Fruit fly (Drosophila melanogaster) whole organism, embryonic: ENCODE measurements around the gene pont.

Source experiments
- Atf-2 ChIP-seq: fragments of 200-800 bp; sonication (Bioruptor generic); optimal IDR thresholded peaks from 2 replicates; lab custom pipeline; 2016; ENCODE audit warnings: missing biosample characterization, missing genetic modification characterization
- CG12659 ChIP-seq: fragments of 200-800 bp; sonication (Bioruptor generic); optimal IDR thresholded peaks from 3 replicates; lab custom pipeline; 2017; ENCODE audit warnings: mild to moderate bottlenecking, missing biosample characterization, missing genetic modification reagents, missing genetic modification characterization
- CG13894 ChIP-seq: fragments of 200-800 bp; sonication (Bioruptor generic); optimal IDR thresholded peaks from 3 replicates; lab custom pipeline; 2018; ENCODE audit warnings: missing biosample characterization, mild to moderate bottlenecking, missing genetic modification characterization, moderate library complexity
- CG14050 ChIP-seq: fragments of 200-800 bp; sonication (Bioruptor generic); IDR thresholded peaks from 3 replicates; pipeline ENCODE4 v1.3.6; 2022; ENCODE audit warnings: missing biosample characterization, missing genetic modification characterization
- CG17385 ChIP-seq: fragments of 200-800 bp; sonication (Bioruptor generic); optimal IDR thresholded peaks from 3 replicates; lab custom pipeline; 2018; ENCODE audit warnings: missing biosample characterization, mild to moderate bottlenecking, missing genetic modification characterization
- CG18011 ChIP-seq: fragments of 200-800 bp; sonication (Bioruptor generic); optimal IDR thresholded peaks from 2 replicates; lab custom pipeline; 2017; ENCODE audit warnings: missing biosample characterization, missing genetic modification characterization, mild to moderate bottlenecking, moderate library complexity, missing genotype
- CG2116 ChIP-seq: fragments of 200-800 bp; sonication (Bioruptor generic); optimal IDR thresholded peaks from 3 replicates; lab custom pipeline; 2018; ENCODE audit warnings: missing biosample characterization, mild to moderate bottlenecking, missing genetic modification characterization
- CG3065 ChIP-seq: fragments of 200-800 bp; sonication (Bioruptor generic); optimal IDR thresholded peaks from 2 replicates; lab custom pipeline; 2016; ENCODE audit warnings: missing biosample characterization, missing genetic modification characterization
- CG33557 ChIP-seq: fragments of 200-800 bp; sonication (Bioruptor generic); optimal IDR thresholded peaks from 2 replicates; lab custom pipeline; 2019; ENCODE audit warnings: missing biosample characterization, mild to moderate bottlenecking, missing genetic modification characterization, moderate library complexity
- CG3838 ChIP-seq: fragments of 200-800 bp; sonication (Bioruptor generic); optimal IDR thresholded peaks from 3 replicates; lab custom pipeline; 2016; ENCODE audit warnings: missing biosample characterization, missing genetic modification characterization
- CG3847 ChIP-seq: fragments of 200-800 bp; sonication (Bioruptor generic); IDR thresholded peaks from 2 replicates; pipeline ENCODE4 v1.3.6; 2022; ENCODE audit warnings: missing biosample characterization, missing genetic modification characterization
- CG4404 ChIP-seq: fragments of 200-800 bp; sonication (Bioruptor generic); IDR thresholded peaks from 2 replicates; pipeline ENCODE4 v1.3.6; 2022; ENCODE audit warnings: missing biosample characterization, missing genetic modification characterization
- CG4707 ChIP-seq: fragments of 200-800 bp; sonication (Bioruptor generic); optimal IDR thresholded peaks from 2 replicates; lab custom pipeline; 2018; ENCODE audit warnings: missing biosample characterization, mild to moderate bottlenecking, missing genetic modification characterization, moderate library complexity
- CG6272 ChIP-seq: fragments of 200-800 bp; sonication (Bioruptor generic); IDR thresholded peaks from 2 replicates; pipeline ENCODE4 v1.3.6; 2022; ENCODE audit warnings: missing biosample characterization, missing genetic modification characterization
- CG9215 ChIP-seq: fragments of 200-800 bp; sonication (Bioruptor generic); IDR thresholded peaks from 2 replicates; pipeline ENCODE4 v1.3.6; 2022; ENCODE audit warnings: missing biosample characterization, missing genetic modification characterization
- CG9437 ChIP-seq: fragments of 200-800 bp; sonication (Bioruptor generic); optimal IDR thresholded peaks from 2 replicates; lab custom pipeline; 2018; ENCODE audit warnings: missing biosample characterization, mild to moderate bottlenecking, missing genetic modification characterization
- CG9727 ChIP-seq: fragments of 200-800 bp; sonication (Bioruptor generic); optimal IDR thresholded peaks from 3 replicates; lab custom pipeline; 2017; ENCODE audit warnings: missing biosample characterization, mild to moderate bottlenecking, missing genetic modification characterization
- CoRest ChIP-seq: fragments of 200-800 bp; sonication (Bioruptor generic); optimal IDR thresholded peaks from 3 replicates; lab custom pipeline; 2018; ENCODE audit warnings: missing biosample characterization, mild to moderate bottlenecking, missing genetic modification characterization, moderate library complexity
- CrebB ChIP-seq: fragments of 200-800 bp; sonication (Bioruptor generic); optimal IDR thresholded peaks from 3 replicates; lab custom pipeline; 2018; ENCODE audit warnings: missing biosample characterization, mild to moderate bottlenecking, missing genetic modification characterization
- Ets65A ChIP-seq: fragments of 200-800 bp; sonication (Bioruptor generic); peaks from one replicate; lab custom pipeline; 2016; ENCODE audit warnings: missing biosample characterization, missing genetic modification characterization
- Ets97D ChIP-seq: fragments of 200-800 bp; sonication (Bioruptor generic); optimal IDR thresholded peaks from 3 replicates; lab custom pipeline; 2016; ENCODE audit warnings: missing biosample characterization, missing genetic modification characterization
- Hmr ChIP-seq: fragments of 200-800 bp; sonication (Bioruptor generic); optimal IDR thresholded peaks from 3 replicates; lab custom pipeline; 2017; ENCODE audit warnings: mild to moderate bottlenecking, missing biosample characterization, missing genetic modification reagents, missing genetic modification characterization
- Hr39 ChIP-seq: fragments of >200 bp; optimal IDR thresholded peaks from 2 replicates; lab custom pipeline; 2017
- Hr51 ChIP-seq, 2 experiments: fragments of 200-800 bp; sonication (Bioruptor generic); optimal IDR thresholded peaks; 2 replicates in 1 of 2; 3 replicates in 1 of 2; lab custom pipeline; 2016 to 2018; ENCODE audit warnings: missing biosample characterization in 2 of 2, missing genetic modification characterization in 2 of 2, mild to moderate bottlenecking in 1 of 2, moderate library complexity in 1 of 2
- Lhr ChIP-seq: fragments of 200-800 bp; sonication (Bioruptor generic); optimal IDR thresholded peaks from 3 replicates; lab custom pipeline; 2017; ENCODE audit warnings: mild to moderate bottlenecking, missing biosample characterization, missing genetic modification reagents, missing genetic modification characterization
- Scr ChIP-seq: fragments of 200-800 bp; sonication (Bioruptor generic); IDR thresholded peaks from 2 replicates; pipeline ENCODE4 v1.3.6; 2022; ENCODE audit warnings: missing biosample characterization, missing genetic modification characterization; ENCODE audit not compliant: partially characterized antibody
- Side ChIP-seq: fragments of 200-800 bp; sonication (Bioruptor generic); optimal IDR thresholded peaks from 2 replicates; lab custom pipeline; 2016; ENCODE audit warnings: missing biosample characterization, missing genetic modification characterization
- chm ChIP-seq: fragments of 200-800 bp; sonication (Bioruptor generic); IDR thresholded peaks from 2 replicates; pipeline ENCODE4 v1.3.6; 2022; ENCODE audit warnings: missing biosample characterization, missing genetic modification characterization
- crc ChIP-seq: fragments of 200-800 bp; sonication (Bioruptor generic); optimal IDR thresholded peaks from 2 replicates; lab custom pipeline; 2016; ENCODE audit warnings: missing biosample characterization, missing genetic modification characterization
- emc ChIP-seq: fragments of 200-800 bp; sonication (Bioruptor generic); optimal IDR thresholded peaks from 2 replicates; lab custom pipeline; 2016; ENCODE audit warnings: missing biosample characterization, missing genetic modification characterization
- esg ChIP-seq: fragments of 200-800 bp; sonication (Bioruptor generic); conservative IDR thresholded peaks from 2 replicates; pipeline ENCODE4 v1.3.6; 2022; ENCODE audit warnings: missing biosample characterization, missing genetic modification characterization
- exex ChIP-seq: fragments of 200-800 bp; sonication (Bioruptor generic); optimal IDR thresholded peaks from 4 replicates; lab custom pipeline; 2018; ENCODE audit warnings: missing biosample characterization, mild to moderate bottlenecking, missing genetic modification characterization, moderate library complexity
- gfzf ChIP-seq: fragments of 200-800 bp; sonication (Bioruptor generic); optimal IDR thresholded peaks from 2 replicates; lab custom pipeline; 2016; ENCODE audit warnings: missing biosample characterization, mild to moderate bottlenecking, missing genetic modification characterization, moderate library complexity
- grau ChIP-seq: fragments of 200-800 bp; optimal IDR thresholded peaks from 3 replicates; lab custom pipeline; 2019; ENCODE audit warnings: missing biosample characterization, mild to moderate bottlenecking, missing genetic modification characterization, moderate library complexity
- her ChIP-seq: fragments of 200-800 bp; sonication (Bioruptor generic); optimal IDR thresholded peaks from 2 replicates; lab custom pipeline; 2016; ENCODE audit warnings: missing biosample characterization, missing genetic modification characterization
- jigr1 ChIP-seq: fragments of 200-800 bp; sonication (Bioruptor generic); IDR thresholded peaks from 3 replicates; pipeline ENCODE4 v1.3.6; 2022; ENCODE audit warnings: missing biosample characterization, missing genetic modification characterization
- mld ChIP-seq: fragments of 200-800 bp; sonication (Bioruptor generic); IDR thresholded peaks from 3 replicates; pipeline ENCODE4 v1.3.6; 2022; ENCODE audit warnings: missing biosample characterization, missing genetic modification characterization; ENCODE audit not compliant: partially characterized antibody
- otp ChIP-seq: fragments of 200-800 bp; sonication (Bioruptor generic); IDR thresholded peaks from 3 replicates; pipeline ENCODE4, ENCODE4 v1.3.6; 2022; ENCODE audit warnings: missing biosample characterization, missing genetic modification characterization
- peb ChIP-seq: fragments of 200-800 bp; sonication (Bioruptor generic); IDR thresholded peaks from 2 replicates; pipeline ENCODE4 v1.3.6; 2022; ENCODE audit warnings: missing biosample characterization, missing genetic modification characterization
- pfk ChIP-seq: fragments of 200-800 bp; sonication (Bioruptor generic); optimal IDR thresholded peaks from 2 replicates; lab custom pipeline; 2018; ENCODE audit warnings: missing biosample characterization, mild to moderate bottlenecking, missing genetic modification characterization, moderate library complexity
- pita ChIP-seq: fragments of 200-800 bp; sonication (Bioruptor generic); optimal IDR thresholded peaks from 2 replicates; lab custom pipeline; 2017; ENCODE audit warnings: missing biosample characterization, mild to moderate bottlenecking, missing genetic modification characterization
- pnt ChIP-seq: fragments of 200-800 bp; sonication (Bioruptor generic); optimal IDR thresholded peaks from 3 replicates; lab custom pipeline; 2016; ENCODE audit warnings: missing biosample characterization, missing genetic modification characterization
- repo ChIP-seq: fragments of 200-800 bp; sonication (Bioruptor generic); optimal IDR thresholded peaks from 2 replicates; lab custom pipeline; 2016; ENCODE audit warnings: missing biosample characterization, missing genetic modification characterization
- rib ChIP-seq: fragments of 200-800 bp; sonication (Bioruptor generic); IDR thresholded peaks from 2 replicates; pipeline ENCODE4 v1.3.6; 2022; ENCODE audit warnings: missing biosample characterization, missing genetic modification characterization
- run ChIP-seq: fragments of 200-800 bp; sonication (Bioruptor generic); optimal IDR thresholded peaks from 3 replicates; lab custom pipeline; 2018; ENCODE audit warnings: missing biosample characterization, mild to moderate bottlenecking, missing genetic modification characterization
- sd ChIP-seq: fragments of 200-800 bp; sonication (Bioruptor generic); optimal IDR thresholded peaks from 3 replicates; lab custom pipeline; 2018; ENCODE audit warnings: missing biosample characterization, mild to moderate bottlenecking, missing genetic modification characterization, moderate library complexity
- sim ChIP-seq: fragments of 200-800 bp; sonication (Bioruptor generic); IDR thresholded peaks from 2 replicates; pipeline ENCODE4 v1.3.6; 2022; ENCODE audit warnings: missing biosample characterization, missing genetic modification characterization
- sob ChIP-seq: fragments of 200-800 bp; sonication (Bioruptor generic); IDR thresholded peaks from 2 replicates; pipeline ENCODE4 v1.3.6; 2022; ENCODE audit warnings: missing biosample characterization, missing genetic modification characterization
- sr ChIP-seq: fragments of 200-800 bp; sonication (Bioruptor generic); IDR thresholded peaks from 3 replicates; pipeline ENCODE4 v1.3.6; 2022; ENCODE audit warnings: missing biosample characterization, missing genetic modification characterization
- zfh1 ChIP-seq: fragments of 200-800 bp; sonication (Bioruptor generic); IDR thresholded peaks from 3 replicates; pipeline ENCODE4 v1.3.6; 2022; ENCODE audit warnings: missing biosample characterization, missing genetic modification characterization

pont gene

DNA sequence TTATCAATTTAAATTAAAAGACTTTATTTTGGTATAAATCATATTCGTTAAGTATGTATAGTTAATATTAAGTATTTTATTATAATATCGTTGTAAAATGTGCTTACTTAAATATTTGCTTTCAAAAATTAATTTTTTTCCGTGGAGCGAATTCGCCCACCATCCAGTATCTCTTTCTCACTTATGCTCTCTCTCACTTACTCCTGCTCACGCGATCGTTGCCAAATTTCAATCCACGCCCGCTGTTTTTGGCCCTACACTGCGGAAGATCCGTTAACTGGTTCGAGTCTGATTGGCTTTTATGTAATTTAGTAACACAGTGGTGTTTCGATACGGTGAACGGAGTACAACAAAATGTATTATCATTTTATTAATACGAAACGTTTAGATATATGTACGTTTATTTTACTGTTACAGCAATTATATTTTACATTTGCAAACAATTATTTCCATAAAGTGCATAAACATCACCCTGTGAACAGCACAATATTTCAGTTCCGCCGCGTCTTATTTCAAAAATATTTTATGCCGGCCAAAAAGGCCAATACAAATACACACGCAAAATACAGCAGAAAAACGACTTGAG lies 3.7 kb downstream of the pont start (continued):
- peak; percentile 41 for TF ChIP-seq sd (tag; lab: Kevin White, UChicago)
- peak; percentile 81 for TF ChIP-seq CG9215 (GFP tag; lab: Robert Waterston, UW)
- TF ChIP-seq rib (GFP tag; lab: Robert Waterston, UW), result peak; percentile 90
- no peak for TF ChIP-seq CG4707 (GFP tag; lab: Kevin White, UChicago)
- no peak for TF ChIP-seq run (tag; lab: Kevin White, UChicago)
- no peak for TF ChIP-seq pita (GFP tag; lab: Kevin White, UChicago)
- peak in 1 of 2 experiments; percentile 61 for TF ChIP-seq Hr51 (GFP tag; optimal IDR thresholded peaks at IDR 0.05; lab: Kevin White, UChicago)
- TF ChIP-seq Ets65A (GFP tag; lab: Kevin White, UChicago), result peak; percentile 73
- TF ChIP-seq exex (tag; lab: Kevin White, UChicago), result peak; percentile 12
- TF ChIP-seq crc, result peak; percentile 9
- no peak for TF ChIP-seq emc (GFP tag; lab: Kevin White, UChicago)
- TF ChIP-seq repo (GFP tag; lab: Kevin White, UChicago), result no peak
- peak; percentile 54; the same call in 1 of the 3 replicates for TF ChIP-seq otp (GFP tag; lab: Robert Waterston, UW)
- no peak for TF ChIP-seq Hr39 (lab: Kevin White, UChicago)
- TF ChIP-seq her, result no peak
- TF ChIP-seq CG9727 (GFP tag; lab: Kevin White, UChicago), result peak; percentile 51
- TF ChIP-seq Hmr (GFP tag; lab: Kevin White, UChicago), result peak; percentile 73
- peak; percentile 7 for TF ChIP-seq CG2116 (GFP tag; lab: Kevin White, UChicago)
- TF ChIP-seq esg (GFP tag; lab: Robert Waterston, UW), result peak; percentile 46; the same call in 1 of the 2 replicates
- TF ChIP-seq Ets97D (GFP tag; lab: Kevin White, UChicago), result peak; percentile 27
- TF ChIP-seq jigr1 (GFP tag; lab: Robert Waterston, UW), result no peak
- no peak for TF ChIP-seq CG18011 (GFP tag; lab: Kevin White, UChicago)
- no peak; the same call in 2 of the 3 replicates for TF ChIP-seq CG14050 (GFP tag; lab: Robert Waterston, UW)
- TF ChIP-seq zfh1 (GFP tag; lab: Robert Waterston, UW), result no peak
- TF ChIP-seq Atf-2, result no peak
- peak; percentile 25 for TF ChIP-seq CG3065 (GFP tag; lab: Kevin White, UChicago)
- no peak for TF ChIP-seq CG3838 (GFP tag; lab: Kevin White, UChicago)
- TF ChIP-seq sim (GFP tag; lab: Robert Waterston, UW), result no peak
- TF ChIP-seq CG4404 (GFP tag; lab: Robert Waterston, UW), result peak; percentile 26; the same call in 1 of the 2 replicates
- TF ChIP-seq CG6272, result peak; percentile 53; the same call in 1 of the 2 replicates
- no peak for TF ChIP-seq Side (GFP tag; lab: Kevin White, UChicago)
- TF ChIP-seq CoRest, result peak; percentile 57
- no peak for TF ChIP-seq gfzf
- TF ChIP-seq mld (GFP tag; lab: Robert Waterston, UW), result no peak
- TF ChIP-seq grau, result peak; percentile 90
- no peak for TF ChIP-seq pnt (GFP tag; lab: Kevin White, UChicago)
- TF ChIP-seq CG33557 (GFP tag; lab: Kevin White, UChicago), result no peak
- TF ChIP-seq chm, result peak; percentile 41; the same call in 1 of the 2 replicates
- TF ChIP-seq Lhr (GFP tag; lab: Kevin White, UChicago), result no peak
- TF ChIP-seq CG12659, result peak; percentile 58
- no peak for TF ChIP-seq CrebB (tag; lab: Kevin White, UChicago)
- TF ChIP-seq CG3847, result peak; percentile 72
- TF ChIP-seq CG13894 (tag; lab: Kevin White, UChicago), result peak; percentile 9
- peak; percentile 43 for TF ChIP-seq CG17385 (GFP tag; lab: Kevin White, UChicago)
- TF ChIP-seq sr, result peak; percentile 68; the same call in 2 of the 3 replicates
- TF ChIP-seq CG9437 (GFP tag; lab: Kevin White, UChicago), result peak; percentile 16
- no peak for TF ChIP-seq Scr (GFP tag; lab: Robert Waterston, UW)
- peak; percentile 80 for TF ChIP-seq sob (GFP tag; lab: Robert Waterston, UW)
- 0 out of 2 replicates have a peak, but pooled peaks have one; percentile 19 for TF ChIP-seq peb
- no peak for TF ChIP-seq pfk (GFP tag; lab: Kevin White, UChicago)
